Worm (Caenorhabditis elegans) whole organism, L1 larva: ENCODE measurements around the gene glct-6.

ENCODE experiments used
- alr-1 ChIP-seq: fragments of 200-800 bp; sonication (Bioruptor generic); optimal IDR thresholded peaks from 2 replicates; lab custom pipeline; 2018; ENCODE audit warnings: borderline replicate concordance, mild to moderate bottlenecking, missing genetic modification characterization, missing compliant biosample characterization
- ama-1 ChIP-seq: fragments of 150-350 bp; optimal IDR thresholded peaks from 2 replicates; lab custom pipeline; 2014
- jun-1 ChIP-seq: fragments of 150-350 bp; optimal IDR thresholded peaks from 2 replicates; lab custom pipeline; 2014; ENCODE audit warnings: missing biosample characterization, missing genetic modification reagents, missing genetic modification characterization
- lir-3 ChIP-seq: sonication (generic microtip); optimal IDR thresholded peaks from 2 replicates; lab custom pipeline; 2016; ENCODE audit warnings: mild to moderate bottlenecking, missing genetic modification characterization, moderate library complexity, missing compliant biosample characterization; ENCODE audit not compliant: poor library complexity
- lsy-2 ChIP-seq, 2 experiments: fragments of 150-350 bp; optimal IDR thresholded peaks; 2 replicates each; lab custom pipeline; 2014; ENCODE audit warnings: missing biosample characterization in 2 of 2, missing genetic modification characterization in 2 of 2
- mdl-1 ChIP-seq, 2 experiments: fragments of 150-350 bp; optimal IDR thresholded peaks; 2 replicates each; lab custom pipeline; 2014 to 2017; ENCODE audit warnings: missing biosample characterization in 2 of 2, missing genetic modification characterization in 2 of 2, inconsistent platforms in 1 of 2
- nhr-11 ChIP-seq: fragments of 150-350 bp; optimal IDR thresholded peaks from 2 replicates; lab custom pipeline; 2014; ENCODE audit warnings: missing biosample characterization, missing genetic modification characterization
- nhr-12 ChIP-seq: sonication (generic microtip); optimal IDR thresholded peaks from 2 replicates; lab custom pipeline; 2017; ENCODE audit warnings: missing biosample characterization, missing genetic modification characterization
- pqm-1 ChIP-seq: sonication (generic microtip); optimal IDR thresholded peaks from 3 replicates; lab custom pipeline; 2017; ENCODE audit warnings: missing biosample characterization, missing genetic modification characterization
- snpc-4 ChIP-seq: fragments of 150-350 bp; optimal IDR thresholded peaks from 2 replicates; lab custom pipeline; 2014; ENCODE audit warnings: missing biosample characterization, missing genetic modification characterization
- tbx-2 ChIP-seq: sonication (generic microtip); optimal IDR thresholded peaks from 2 replicates; lab custom pipeline; 2016; ENCODE audit warnings: missing genetic modification characterization, missing compliant biosample characterization

ce11 chrIV:3765457-3765856 lies 18.6 kb upstream of the glct-6 start:
- no peak for TF ChIP-seq alr-1 (tag; lab: Kevin White, UChicago)
- no peak for TF ChIP-seq tbx-2 (tag; lab: Kevin White, UChicago)
- no peak for TF ChIP-seq lir-3 (tag; lab: Kevin White, UChicago)
- TF ChIP-seq snpc-4 (tag; lab: Kevin White, UChicago) = no peak
- no peak for TF ChIP-seq mdl-1 (tag; optimal IDR thresholded peaks at IDR 0.05; lab: Kevin White, UChicago)
- no peak for TF ChIP-seq nhr-11
- no peak for TF ChIP-seq jun-1
- no peak for TF ChIP-seq ama-1
- no peak for TF ChIP-seq lsy-2 (tag; optimal IDR thresholded peaks at IDR 0.05; lab: Kevin White, UChicago)
- no peak for TF ChIP-seq pqm-1 (tag; lab: Kevin White, UChicago)
- no peak for TF ChIP-seq nhr-12
